Worm (Caenorhabditis elegans) whole organism, young adult: ENCODE measurements around the gene T26G10.1.

ENCODE experiments used
- F37B4.10 ChIP-seq: fragments of 200-800 bp; sonication (Bioruptor generic); IDR thresholded peaks from 2 replicates; pipeline ENCODE4 v1.3.6; 2022; ENCODE audit warnings: missing genetic modification characterization, missing compliant biosample characterization
- snpc-1.1 ChIP-seq: sonication (generic microtip); optimal IDR thresholded peaks from 2 replicates; lab custom pipeline; 2017; ENCODE audit warnings: missing genetic modification characterization, mild to moderate bottlenecking, missing compliant biosample characterization, antibody characterized with exemption, moderate library complexity, missing genotype, missing genetic modification reagents; ENCODE audit not compliant: insufficient read depth
- tlf-1 ChIP-seq: fragments of 200-800 bp; sonication (Bioruptor generic); optimal IDR thresholded peaks from 2 replicates; lab custom pipeline; 2018; ENCODE audit warnings: mild to moderate bottlenecking, missing genetic modification characterization, missing compliant biosample characterization

DNA sequence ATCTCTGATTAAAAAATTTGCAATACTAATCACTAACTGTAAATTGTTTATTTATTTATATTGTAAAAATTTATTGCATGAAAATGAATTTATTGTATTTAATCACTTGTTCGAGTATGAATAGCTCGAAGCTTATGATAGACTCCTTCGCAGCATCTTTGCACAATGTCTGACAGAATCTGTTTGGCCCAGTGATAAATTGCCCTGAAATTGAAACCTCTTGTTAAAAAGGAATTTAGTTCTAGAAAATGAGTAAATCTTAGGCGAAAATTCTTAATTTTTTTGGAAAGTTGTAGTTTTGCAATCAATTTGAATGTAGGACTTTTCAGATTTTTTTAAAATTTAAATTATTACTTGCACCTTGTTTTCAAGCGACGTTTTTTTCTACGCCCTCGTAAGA is 28.6 kb upstream of the T26G10.1 start:
- no peak for TF ChIP-seq snpc-1.1 (tag; lab: Kevin White, UChicago)
- no peak for TF ChIP-seq F37B4.10 (GFP tag; lab: Robert Waterston, UW)
- no peak for TF ChIP-seq tlf-1 (GFP tag; lab: Kevin White, UChicago)
